Worm (Caenorhabditis elegans): ENCODE data around the gene ZC15.5.

DNA sequence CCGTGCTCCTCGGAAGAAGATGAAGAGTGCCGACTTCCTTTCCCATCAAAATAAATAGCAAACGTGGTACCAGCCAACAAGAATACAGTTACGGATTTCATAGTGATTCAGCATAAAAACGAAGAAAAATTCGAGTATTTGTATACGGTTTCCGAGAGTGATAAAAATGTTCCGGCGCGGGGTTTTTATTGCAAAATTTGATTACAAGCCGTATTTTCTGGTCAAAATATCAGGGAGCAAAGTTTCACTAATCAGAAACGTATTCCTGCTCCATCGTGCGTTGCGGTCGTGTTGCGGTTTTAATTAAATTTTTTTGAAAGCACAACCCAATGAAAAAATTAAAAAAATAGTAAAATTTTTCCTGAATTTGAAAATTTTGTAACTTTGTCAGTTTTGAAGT is 3.4 kb upstream of the ZC15.5 start, which contains the start of gene clec-261:
- TF ChIP-seq fkh-10 (GFP tag; optimal IDR thresholded peaks at IDR 0.05) = no peak
- no peak for TF ChIP-seq nhr-77 (tag; optimal IDR thresholded peaks at IDR 0.05)
- TF ChIP-seq elt-3 (tag; optimal IDR thresholded peaks at IDR 0.05) = no peak
- TF ChIP-seq unc-62 (GFP tag; optimal IDR thresholded peaks at IDR 0.05) = no peak
- no peak for TF ChIP-seq egl-27 (tag; optimal IDR thresholded peaks at IDR 0.05)
- no peak for TF ChIP-seq elt-2 (tag; optimal IDR thresholded peaks at IDR 0.05)
- no peak for TF ChIP-seq ztf-11 (tag; optimal IDR thresholded peaks at IDR 0.05)
- TF ChIP-seq nhr-12 (tag; optimal IDR thresholded peaks at IDR 0.05) = no peak
- no peak for TF ChIP-seq lin-39 (tag; optimal IDR thresholded peaks at IDR 0.05)
- no peak for TF ChIP-seq aly-2 (tag; optimal IDR thresholded peaks at IDR 0.05)
- no peak for TF ChIP-seq ceh-16 (tag; optimal IDR thresholded peaks at IDR 0.05)
- TF ChIP-seq ama-1 (optimal IDR thresholded peaks at IDR 0.05) = no peak
- no peak for TF ChIP-seq zag-1 (tag; optimal IDR thresholded peaks at IDR 0.05)
